Worm (Caenorhabditis elegans) whole organism, L3 larva: ENCODE results near the gene R05D3.12.

Experiments used
- elt-3 ChIP-seq, 3 experiments: fragments of 150-350 bp in 1 of 3; sonication (generic microtip) in 2 of 3; optimal IDR thresholded peaks; 2 replicates in 2 of 3; 4 replicates in 1 of 3; lab custom pipeline; 2014 to 2017; ENCODE audit warnings: missing biosample characterization in 3 of 3, missing genetic modification characterization in 3 of 3
- eor-1 ChIP-seq, 2 experiments: fragments of 150-350 bp; optimal IDR thresholded peaks; 2 replicates each; lab custom pipeline; 2014 to 2018; ENCODE audit warnings: missing biosample characterization in 2 of 2, missing genetic modification characterization in 2 of 2
- nhr-11 ChIP-seq: fragments of 150-350 bp; optimal IDR thresholded peaks from 2 replicates; lab custom pipeline; 2014; ENCODE audit warnings: missing biosample characterization, missing genetic modification characterization
- pha-4 ChIP-seq: fragments of 150-350 bp; optimal IDR thresholded peaks from 2 replicates; lab custom pipeline; 2014; ENCODE audit warnings: missing biosample characterization, missing genetic modification reagents, missing genetic modification characterization
- unc-62 ChIP-seq: fragments of 150-350 bp; sonication (generic microtip); optimal IDR thresholded peaks from 4 replicates; lab custom pipeline; 2014; ENCODE audit warnings: missing biosample characterization, missing genetic modification reagents, missing genetic modification characterization

DNA sequence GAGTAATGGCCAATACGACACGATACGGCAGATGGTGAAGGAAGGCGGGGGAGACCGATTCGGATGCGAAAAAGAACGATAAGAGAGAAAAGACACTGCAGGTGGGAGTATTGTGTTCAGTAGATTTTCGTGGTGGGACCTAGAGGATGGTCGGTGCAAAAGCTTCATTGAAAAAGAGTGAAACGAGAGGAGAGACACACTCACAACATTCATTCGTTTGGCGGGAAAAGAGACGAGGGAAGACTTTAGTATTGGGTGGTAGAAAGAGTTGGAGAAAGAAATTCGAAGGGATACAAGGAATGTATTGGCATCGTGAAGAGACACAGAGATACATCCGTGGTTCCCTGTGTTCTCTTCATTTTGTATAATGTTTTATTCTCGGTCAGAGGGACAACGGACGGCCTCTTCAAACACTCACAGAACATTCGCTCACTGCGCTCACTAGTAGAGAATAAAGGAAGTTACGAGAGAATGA is 24.3 kb upstream of the R05D3.12 start:
- TF ChIP-seq nhr-11 (tag; lab: Kevin White, UChicago) (peak; percentile 7), elt-3 (tag; optimal IDR thresholded peaks at IDR 0.05; lab: Kevin White, UChicago) (no peak), pha-4 (tag; lab: Kevin White, UChicago) (peak; percentile 82), eor-1 (tag; optimal IDR thresholded peaks at IDR 0.05; lab: Kevin White, UChicago) (no peak), unc-62 (GFP tag; lab: Kevin White, UChicago) (no peak)
